Fruit fly (Drosophila melanogaster) whole organism, embryonic: ENCODE data around the gene Ir92a.

Experiments
- Ada2b ChIP-seq: fragments of 200-800 bp; sonication (Bioruptor generic); IDR thresholded peaks from 2 replicates; pipeline ENCODE4 v1.3.6; 2022; ENCODE audit warnings: missing biosample characterization, missing genetic modification characterization
- Atf6 ChIP-seq: fragments of 200-800 bp; sonication (Bioruptor generic); IDR thresholded peaks from 2 replicates; pipeline ENCODE4 v1.3.6; 2022; ENCODE audit warnings: missing biosample characterization, missing genetic modification characterization
- Bteb2 ChIP-seq: fragments of 200-800 bp; sonication (Bioruptor generic); optimal IDR thresholded peaks from 2 replicates; lab custom pipeline; 2016; ENCODE audit warnings: missing biosample characterization, missing genetic modification characterization
- CG10274 ChIP-seq: fragments of 200-800 bp; sonication (Bioruptor generic); optimal IDR thresholded peaks from 3 replicates; lab custom pipeline; 2017; ENCODE audit warnings: missing biosample characterization, mild to moderate bottlenecking, missing genetic modification characterization
- CG10543 ChIP-seq: fragments of 200-800 bp; sonication (Bioruptor generic); optimal IDR thresholded peaks from 3 replicates; lab custom pipeline; 2017; ENCODE audit warnings: missing biosample characterization, mild to moderate bottlenecking, missing genetic modification characterization, moderate library complexity
- CG11695 ChIP-seq: fragments of 200-800 bp; sonication (Bioruptor generic); IDR thresholded peaks from 3 replicates; pipeline ENCODE4 v1.3.6; 2022; ENCODE audit warnings: missing biosample characterization, missing genetic modification characterization
- CG12155 ChIP-seq: fragments of 200-800 bp; sonication (Bioruptor generic); optimal IDR thresholded peaks from 3 replicates; lab custom pipeline; 2016; ENCODE audit warnings: missing biosample characterization, missing genetic modification characterization
- CG13123 ChIP-seq: fragments of 200-800 bp; sonication (Bioruptor generic); optimal IDR thresholded peaks from 2 replicates; lab custom pipeline; 2016; ENCODE audit warnings: missing biosample characterization, missing genetic modification characterization
- CG13424 ChIP-seq: fragments of 200-800 bp; sonication (Bioruptor generic); optimal IDR thresholded peaks from 2 replicates; lab custom pipeline; 2019; ENCODE audit warnings: missing biosample characterization, mild to moderate bottlenecking, missing genetic modification characterization, moderate library complexity
- CG15514 ChIP-seq: fragments of 200-800 bp; sonication (Bioruptor generic); optimal IDR thresholded peaks from 3 replicates; lab custom pipeline; 2017; ENCODE audit warnings: missing biosample characterization, missing genetic modification characterization, mild to moderate bottlenecking, moderate library complexity, missing genetic modification reagents
- CG17186 ChIP-seq: fragments of 200-800 bp; sonication (Bioruptor generic); optimal IDR thresholded peaks from 3 replicates; lab custom pipeline; 2017; ENCODE audit warnings: missing biosample characterization, missing genetic modification reagents, missing genetic modification characterization
- CG17361 ChIP-seq: fragments of 200-800 bp; sonication (Bioruptor generic); IDR thresholded peaks from 3 replicates; pipeline ENCODE4 v1.3.6; 2022; ENCODE audit warnings: missing biosample characterization, missing genetic modification characterization
- CG2678 ChIP-seq: fragments of 200-800 bp; sonication (Bioruptor generic); optimal IDR thresholded peaks from 3 replicates; lab custom pipeline; 2019; ENCODE audit warnings: missing biosample characterization, mild to moderate bottlenecking, missing genetic modification characterization, moderate library complexity
- CG31224 ChIP-seq: fragments of 200-800 bp; sonication (Bioruptor generic); IDR thresholded peaks from 2 replicates; pipeline ENCODE4 v1.3.6; 2022; ENCODE audit warnings: missing biosample characterization, missing genetic modification characterization
- CG31441 ChIP-seq: fragments of 200-800 bp; sonication (Bioruptor generic); IDR thresholded peaks from 2 replicates; pipeline ENCODE4 v1.3.6; 2022; ENCODE audit warnings: missing biosample characterization, missing genetic modification characterization
- CG32532 ChIP-seq: fragments of 200-800 bp; sonication (Bioruptor generic); IDR thresholded peaks from 2 replicates; pipeline ENCODE4 v1.3.6; 2022; ENCODE audit warnings: missing biosample characterization, missing genetic modification characterization
- CG32767 ChIP-seq: fragments of 200-800 bp; sonication (Bioruptor generic); IDR thresholded peaks from 2 replicates; pipeline ENCODE4 v1.3.6; 2022; ENCODE audit warnings: missing biosample characterization, missing genetic modification characterization
- CG4730 ChIP-seq: fragments of 200-800 bp; sonication (Bioruptor generic); IDR thresholded peaks from 2 replicates; pipeline ENCODE4 v1.3.6; 2022; ENCODE audit warnings: missing biosample characterization, missing genetic modification characterization
- CG7987 ChIP-seq: fragments of 200-800 bp; sonication (Bioruptor generic); optimal IDR thresholded peaks from 2 replicates; lab custom pipeline; 2018; ENCODE audit warnings: missing biosample characterization, mild to moderate bottlenecking, missing genetic modification characterization, moderate library complexity
- CG8290 ChIP-seq, 3 experiments: fragments of 200-800 bp; sonication (Bioruptor generic); optimal IDR thresholded peaks; 2 replicates each; lab custom pipeline; 2016 to 2019; ENCODE audit warnings: missing biosample characterization in 3 of 3, missing genetic modification characterization in 3 of 3, mild to moderate bottlenecking in 2 of 3, moderate library complexity in 1 of 3
- CG8944 ChIP-seq: fragments of 200-800 bp; sonication (Bioruptor generic); optimal IDR thresholded peaks from 3 replicates; lab custom pipeline; 2016; ENCODE audit warnings: missing biosample characterization, missing genetic modification characterization
- CG9932 ChIP-seq: fragments of 200-800 bp; sonication (Bioruptor generic); IDR thresholded peaks from 2 replicates; pipeline ENCODE4 v1.3.6; 2022; ENCODE audit warnings: missing biosample characterization, missing genetic modification characterization
- D19A ChIP-seq: fragments of 200-800 bp; optimal IDR thresholded peaks from 3 replicates; lab custom pipeline; 2019; ENCODE audit warnings: missing biosample characterization, mild to moderate bottlenecking, missing genetic modification characterization, moderate library complexity
- D19B ChIP-seq: fragments of 200-800 bp; sonication (Bioruptor generic); optimal IDR thresholded peaks from 2 replicates; lab custom pipeline; 2017; ENCODE audit warnings: missing biosample characterization, mild to moderate bottlenecking, missing genetic modification characterization
- Dbx ChIP-seq: fragments of 200-800 bp; sonication (Bioruptor generic); IDR thresholded peaks from 3 replicates; pipeline ENCODE4 v1.3.6; 2022; ENCODE audit warnings: missing biosample characterization, missing genetic modification characterization
- Drgx ChIP-seq: fragments of 200-800 bp; sonication (Bioruptor generic); IDR thresholded peaks from 2 replicates; pipeline ENCODE4 v1.3.6; 2022; ENCODE audit warnings: missing biosample characterization, missing genetic modification characterization
- HLH54F ChIP-seq: fragments of 200-800 bp; sonication (Bioruptor generic); optimal IDR thresholded peaks from 3 replicates; lab custom pipeline; 2016; ENCODE audit warnings: missing biosample characterization, missing genetic modification characterization
- HmgZ ChIP-seq: fragments of 200-800 bp; sonication (Bioruptor generic); optimal IDR thresholded peaks from 2 replicates; lab custom pipeline; 2018; ENCODE audit warnings: missing biosample characterization, mild to moderate bottlenecking, missing genetic modification characterization
- Hmx ChIP-seq: fragments of 200-800 bp; sonication (Bioruptor generic); optimal IDR thresholded peaks from 2 replicates; lab custom pipeline; 2016; ENCODE audit warnings: missing biosample characterization, missing genetic modification characterization
- Hsf ChIP-seq: fragments of 200-800 bp; sonication (Bioruptor generic); optimal IDR thresholded peaks from 3 replicates; lab custom pipeline; 2016; ENCODE audit warnings: missing biosample characterization, missing genetic modification characterization
- Med ChIP-seq: fragments of 200-800 bp; sonication (Bioruptor generic); peaks from one replicate; lab custom pipeline; 2016; ENCODE audit warnings: missing biosample characterization, missing genetic modification characterization, mild to moderate bottlenecking, inconsistent platforms, moderate library complexity
- Pdp1 ChIP-seq, 2 experiments: fragments of 200-800 bp; sonication (Bioruptor generic); optimal IDR thresholded peaks; 3 replicates each; lab custom pipeline; 2016; ENCODE audit warnings: missing biosample characterization in 2 of 2, missing genetic modification characterization in 2 of 2, mild to moderate bottlenecking in 1 of 2, moderate library complexity in 1 of 2
- Ptx1 ChIP-seq: fragments of 200-800 bp; sonication (Bioruptor generic); IDR thresholded peaks from 2 replicates; pipeline ENCODE4 v1.3.6; 2022; ENCODE audit warnings: missing biosample characterization, missing genetic modification characterization
- Six4 ChIP-seq: fragments of 200-800 bp; sonication (Bioruptor generic); optimal IDR thresholded peaks from 2 replicates; lab custom pipeline; 2016; ENCODE audit warnings: missing biosample characterization, missing genetic modification characterization
- Sox100B ChIP-seq: fragments of 200-800 bp; sonication (Bioruptor generic); optimal IDR thresholded peaks from 3 replicates; lab custom pipeline; 2018; ENCODE audit warnings: missing biosample characterization, mild to moderate bottlenecking, missing genetic modification characterization
- Sox102F ChIP-seq: fragments of 200-800 bp; sonication (Bioruptor generic); optimal IDR thresholded peaks from 2 replicates; lab custom pipeline; 2018; ENCODE audit warnings: missing biosample characterization, mild to moderate bottlenecking, missing genetic modification characterization, moderate library complexity
- Vsx1 ChIP-seq: fragments of 200-800 bp; sonication (Bioruptor generic); optimal IDR thresholded peaks from 2 replicates; lab custom pipeline; 2017; ENCODE audit warnings: missing biosample characterization, mild to moderate bottlenecking, missing genetic modification characterization, missing genetic modification reagents
- ase ChIP-seq: fragments of 200-800 bp; sonication (Bioruptor generic); IDR thresholded peaks from 3 replicates; pipeline ENCODE4 v1.3.6; 2022; ENCODE audit warnings: missing biosample characterization, missing genetic modification characterization
- bowl ChIP-seq: fragments of 200-800 bp; sonication (Bioruptor generic); IDR thresholded peaks from 2 replicates; pipeline ENCODE4 v1.3.6; 2022; ENCODE audit warnings: missing biosample characterization, missing genetic modification characterization
- chm ChIP-seq: fragments of 200-800 bp; sonication (Bioruptor generic); IDR thresholded peaks from 2 replicates; pipeline ENCODE4 v1.3.6; 2022; ENCODE audit warnings: missing biosample characterization, missing genetic modification characterization
- fd102C ChIP-seq: fragments of 200-800 bp; sonication (Bioruptor generic); optimal IDR thresholded peaks from 2 replicates; lab custom pipeline; 2018; ENCODE audit warnings: missing biosample characterization, mild to moderate bottlenecking, missing genetic modification characterization, moderate library complexity
- gem ChIP-seq: fragments of 200-800 bp; sonication (Bioruptor generic); optimal IDR thresholded peaks from 2 replicates; lab custom pipeline; 2019; ENCODE audit warnings: missing biosample characterization, mild to moderate bottlenecking, missing genetic modification characterization, moderate library complexity
- gro ChIP-seq: fragments of 200-800 bp; sonication (Bioruptor generic); optimal IDR thresholded peaks from 2 replicates; lab custom pipeline; 2016; ENCODE audit warnings: missing biosample characterization, missing genetic modification characterization
- lbe ChIP-seq: fragments of 200-800 bp; sonication (Bioruptor generic); optimal IDR thresholded peaks from 2 replicates; lab custom pipeline; 2016; ENCODE audit warnings: missing biosample characterization, mild to moderate bottlenecking, missing genetic modification characterization
- lilli ChIP-seq: fragments of 200-800 bp; sonication (Bioruptor generic); optimal IDR thresholded peaks from 3 replicates; lab custom pipeline; 2016; ENCODE audit warnings: missing biosample characterization, missing genetic modification characterization
- maf-S ChIP-seq: fragments of 200-800 bp; sonication (Bioruptor generic); optimal IDR thresholded peaks from 2 replicates; lab custom pipeline; 2016; ENCODE audit warnings: missing biosample characterization, missing genetic modification characterization
- nmo ChIP-seq: fragments of 200-800 bp; sonication (Bioruptor generic); optimal IDR thresholded peaks from 2 replicates; lab custom pipeline; 2018; ENCODE audit warnings: missing biosample characterization, mild to moderate bottlenecking, missing genetic modification characterization, moderate library complexity
- otp ChIP-seq: fragments of 200-800 bp; sonication (Bioruptor generic); IDR thresholded peaks from 3 replicates; pipeline ENCODE4, ENCODE4 v1.3.6; 2022; ENCODE audit warnings: missing biosample characterization, missing genetic modification characterization
- ranshi ChIP-seq: fragments of 200-800 bp; sonication (Bioruptor generic); IDR thresholded peaks from 2 replicates; pipeline ENCODE4 v1.3.6; 2022; ENCODE audit warnings: missing biosample characterization, missing genetic modification characterization
- sob ChIP-seq: fragments of 200-800 bp; sonication (Bioruptor generic); IDR thresholded peaks from 2 replicates; pipeline ENCODE4 v1.3.6; 2022; ENCODE audit warnings: missing biosample characterization, missing genetic modification characterization
- tin ChIP-seq: fragments of 200-800 bp; sonication (Bioruptor generic); optimal IDR thresholded peaks from 3 replicates; lab custom pipeline; 2016; ENCODE audit warnings: missing biosample characterization, missing genetic modification characterization

The Ir92a gene

DNA sequence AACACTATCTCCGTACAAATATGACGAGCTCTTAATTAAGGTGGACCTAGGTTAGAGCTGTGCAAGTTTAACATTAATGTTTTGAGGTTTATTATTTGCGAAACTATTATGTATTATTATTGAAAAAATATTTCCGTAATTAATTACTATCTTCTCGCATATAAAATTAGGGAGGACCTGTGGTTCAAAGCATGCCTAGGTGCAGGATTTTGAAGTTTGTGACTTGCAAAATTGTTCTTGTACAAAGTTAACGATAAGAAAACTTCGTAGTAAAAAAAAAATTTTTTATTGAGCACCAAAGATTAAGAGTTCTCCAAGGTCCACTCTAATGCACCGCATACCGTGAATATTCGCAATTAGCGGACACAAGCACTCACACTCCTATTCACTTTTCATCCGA lies 25.9 kb upstream of the Ir92a start (continued):
- TF ChIP-seq CG9932, result peak; percentile 33; the same call in 1 of the 2 replicates
- peak; percentile 61 for TF ChIP-seq Atf6
- 0 out of 2 replicates have a peak, but pooled peaks have one; percentile 32 for TF ChIP-seq CG32767 (GFP tag; lab: Robert Waterston, UW)
- TF ChIP-seq Vsx1 (GFP tag; lab: Kevin White, UChicago), result no peak
- no peak for TF ChIP-seq CG8290 (GFP tag; optimal IDR thresholded peaks at IDR 0.05; lab: Kevin White, UChicago)
- TF ChIP-seq CG8290 (tag; optimal IDR thresholded peaks at IDR 0.05; lab: Kevin White, UChicago), result no peak
- peak; percentile 31 to 33 for TF ChIP-seq Pdp1 (GFP tag; optimal IDR thresholded peaks at IDR 0.05; lab: Kevin White, UChicago)
- no peak for TF ChIP-seq HmgZ
- peak; percentile 54 for TF ChIP-seq CG2678 (tag; lab: Kevin White, UChicago)
- TF ChIP-seq CG7987 (GFP tag; lab: Kevin White, UChicago), result peak; percentile 21
- peak; percentile 39 for TF ChIP-seq gro (GFP tag; lab: Kevin White, UChicago)
- TF ChIP-seq Sox100B (GFP tag; lab: Kevin White, UChicago), result peak; percentile 37
- TF ChIP-seq CG10274 (GFP tag; lab: Kevin White, UChicago), result peak; percentile 22
- TF ChIP-seq sob (GFP tag; lab: Robert Waterston, UW), result peak; percentile 43; the same call in 1 of the 2 replicates
- TF ChIP-seq CG13123 (GFP tag; lab: Kevin White, UChicago), result no peak
- no peak for TF ChIP-seq fd102C (GFP tag; lab: Kevin White, UChicago)
- peak; percentile 71 for TF ChIP-seq CG17361 (GFP tag; lab: Robert Waterston, UW)
- no peak for TF ChIP-seq maf-S (GFP tag; lab: Kevin White, UChicago)
- TF ChIP-seq CG32532 (GFP tag; lab: Robert Waterston, UW), result peak; percentile 72; the same call in 1 of the 2 replicates
- peak; percentile 51 for TF ChIP-seq Ptx1 (GFP tag; lab: Robert Waterston, UW)
- TF ChIP-seq chm, result no peak
- TF ChIP-seq D19A, result peak; percentile 31
- peak; percentile 65 for TF ChIP-seq lbe
- no peak for TF ChIP-seq HLH54F (GFP tag; lab: Kevin White, UChicago)
- TF ChIP-seq Six4 (GFP tag; lab: Kevin White, UChicago), result peak; percentile 41
- peak; percentile 1 for TF ChIP-seq CG10543 (GFP tag; lab: Kevin White, UChicago)
- peak; percentile 85 for TF ChIP-seq Med (GFP tag; lab: Kevin White, UChicago)
- TF ChIP-seq Bteb2 (GFP tag; lab: Kevin White, UChicago), result no peak
- peak; percentile 65 for TF ChIP-seq CG15514 (GFP tag; lab: Kevin White, UChicago)
- peak; percentile 42 for TF ChIP-seq gem (tag; lab: Kevin White, UChicago)
- TF ChIP-seq otp, result 0 out of 3 replicates have a peak, but pooled peaks have one; percentile 23
- peak; percentile 37 for TF ChIP-seq Hmx (GFP tag; lab: Kevin White, UChicago)
- TF ChIP-seq Ada2b (GFP tag; lab: Robert Waterston, UW), result peak; percentile 41; the same call in 1 of the 2 replicates
- 0 out of 3 replicates have a peak, but pooled peaks have one; percentile 48 for TF ChIP-seq Dbx (GFP tag; lab: Robert Waterston, UW)
- peak; percentile 2 for TF ChIP-seq CG12155
- TF ChIP-seq D19B (GFP tag; lab: Kevin White, UChicago), result peak; percentile 29
- TF ChIP-seq ranshi (GFP tag; lab: Robert Waterston, UW), result peak; percentile 56
- TF ChIP-seq tin (GFP tag; lab: Kevin White, UChicago), result peak; percentile 10
- TF ChIP-seq CG13424 (tag; lab: Kevin White, UChicago), result no peak
- peak; percentile 27 for TF ChIP-seq Hsf (GFP tag; lab: Kevin White, UChicago)
- TF ChIP-seq CG8944 (GFP tag; lab: Kevin White, UChicago), result no peak
- peak; percentile 38 for TF ChIP-seq nmo (GFP tag; lab: Kevin White, UChicago)
- TF ChIP-seq bowl (GFP tag; lab: Robert Waterston, UW), result no peak
- TF ChIP-seq CG11695 (GFP tag; lab: Robert Waterston, UW), result peak; percentile 63
- peak; percentile 35 for TF ChIP-seq lilli (GFP tag; lab: Kevin White, UChicago)
- 0 out of 3 replicates have a peak, but pooled peaks have one; percentile 4 for TF ChIP-seq ase (GFP tag; lab: Robert Waterston, UW)
- TF ChIP-seq CG4730 (GFP tag; lab: Robert Waterston, UW), result peak; percentile 48
- TF ChIP-seq CG31224 (GFP tag; lab: Robert Waterston, UW), result peak; percentile 26; the same call in 1 of the 2 replicates
- TF ChIP-seq Drgx, result peak; percentile 85
- no peak for TF ChIP-seq CG17186 (GFP tag; lab: Kevin White, UChicago)
- TF ChIP-seq CG31441 (GFP tag; lab: Robert Waterston, UW), result peak; percentile 60; the same call in 1 of the 2 replicates
- TF ChIP-seq Sox102F (GFP tag; lab: Kevin White, UChicago), result peak; percentile 50
